Worm (Caenorhabditis elegans) whole organism, late embryonic: ENCODE data around the gene lsy-2.

ENCODE experiments used
- T23F11.4 ChIP-seq: fragments of 200-800 bp; sonication (Bioruptor generic); optimal IDR thresholded peaks from 2 replicates; lab custom pipeline; 2018; ENCODE audit warnings: mild to moderate bottlenecking, missing genetic modification characterization, missing compliant biosample characterization
- ama-1 ChIP-seq: fragments of 150-350 bp; optimal IDR thresholded peaks from 2 replicates; lab custom pipeline; 2014
- ceh-48 ChIP-seq: sonication (generic microtip); optimal IDR thresholded peaks from 2 replicates; lab custom pipeline; 2016; ENCODE audit warnings: missing genetic modification characterization, inconsistent platforms, missing compliant biosample characterization
- dmd-4 ChIP-seq: sonication (generic microtip); optimal IDR thresholded peaks from 2 replicates; lab custom pipeline; 2016; ENCODE audit warnings: borderline replicate concordance, missing genetic modification characterization, missing compliant biosample characterization
- dve-1 ChIP-seq: sonication (generic microtip); optimal IDR thresholded peaks from 2 replicates; lab custom pipeline; 2017; ENCODE audit warnings: antibody characterized with exemption, mild to moderate bottlenecking, missing genetic modification characterization, missing compliant biosample characterization
- nfya-1 ChIP-seq: sonication (generic microtip); optimal IDR thresholded peaks from 2 replicates; lab custom pipeline; 2017; ENCODE audit warnings: missing genetic modification characterization, mild to moderate bottlenecking, missing compliant biosample characterization, antibody characterized with exemption, moderate library complexity
- nhr-11 ChIP-seq: fragments of 150-350 bp; optimal IDR thresholded peaks from 2 replicates; lab custom pipeline; 2014; ENCODE audit warnings: missing biosample characterization, missing genetic modification characterization
- npax-4 ChIP-seq: sonication (generic microtip); optimal IDR thresholded peaks from 2 replicates; lab custom pipeline; 2016; ENCODE audit warnings: missing genetic modification characterization, missing compliant biosample characterization
- pag-3 ChIP-seq: sonication (generic microtip); optimal IDR thresholded peaks from 2 replicates; lab custom pipeline; 2016; ENCODE audit warnings: missing compliant biosample characterization, missing genetic modification characterization, borderline replicate concordance
- pha-4 ChIP-seq: fragments of 150-350 bp; optimal IDR thresholded peaks from 2 replicates; lab custom pipeline; 2018; ENCODE audit warnings: missing biosample characterization, missing genetic modification reagents, missing genetic modification characterization
- syd-9 ChIP-seq: sonication (generic microtip); optimal IDR thresholded peaks from 2 replicates; lab custom pipeline; 2016; ENCODE audit warnings: mild to moderate bottlenecking, missing genetic modification characterization, moderate library complexity, missing compliant biosample characterization
- zip-5 ChIP-seq: sonication (generic microtip); optimal IDR thresholded peaks from 2 replicates; lab custom pipeline; 2016; ENCODE audit warnings: missing genetic modification characterization, missing compliant biosample characterization

DNA sequence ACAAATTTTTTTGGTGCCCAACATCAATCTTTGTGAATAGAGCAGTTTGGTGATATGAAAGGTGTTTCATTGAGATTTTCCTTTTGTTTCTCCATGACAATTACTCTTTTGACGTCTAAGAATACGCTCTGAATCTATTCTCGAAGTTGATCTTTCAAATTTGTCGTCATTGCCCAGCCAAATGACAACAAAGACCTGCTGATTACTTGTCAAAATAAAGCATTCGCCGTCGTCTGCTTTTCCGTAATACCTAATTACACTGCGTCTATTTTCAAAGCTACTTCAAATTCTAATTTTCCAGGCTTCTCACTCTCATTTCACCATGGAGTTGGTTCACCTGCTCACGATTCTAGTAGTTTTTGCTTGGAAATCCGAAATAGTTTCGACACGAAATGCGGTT is 15.8 kb downstream of the lsy-2 start, which contains the start of gene F53B1.3:
- no peak for TF ChIP-seq npax-4 (tag; lab: Kevin White, UChicago)
- no peak for TF ChIP-seq pha-4 (tag; lab: Kevin White, UChicago)
- no peak for TF ChIP-seq dve-1
- no peak for TF ChIP-seq ceh-48
- TF ChIP-seq nfya-1 (tag; lab: Kevin White, UChicago) = no peak
- TF ChIP-seq ama-1 = no peak
- no peak for TF ChIP-seq dmd-4 (tag; lab: Kevin White, UChicago)
- no peak for TF ChIP-seq pag-3
- TF ChIP-seq zip-5 (tag; lab: Kevin White, UChicago) = no peak
- no peak for TF ChIP-seq nhr-11 (tag; lab: Kevin White, UChicago)
- no peak for TF ChIP-seq T23F11.4 (GFP tag; lab: Kevin White, UChicago)
- no peak for TF ChIP-seq syd-9 (tag; lab: Kevin White, UChicago)
